Worm (Caenorhabditis elegans) whole organism, young adult: ENCODE results near the gene ugt-37.

Source experiments
- B0019.2 ChIP-seq: fragments of 200-800 bp; sonication (Bioruptor generic); conservative IDR thresholded peaks from 2 replicates; pipeline ENCODE4 v1.3.6; 2022; ENCODE audit warnings: missing genetic modification reagents, missing genetic modification characterization, missing compliant biosample characterization
- B0035.1 ChIP-seq: sonication (generic microtip); optimal IDR thresholded peaks from 2 replicates; lab custom pipeline; 2016; ENCODE audit warnings: missing genetic modification characterization, mild to moderate bottlenecking, missing compliant biosample characterization, missing genotype, missing genetic modification reagents
- B0336.3 ChIP-seq: fragments of 200-800 bp; sonication (Bioruptor generic); IDR thresholded peaks from 2 replicates; pipeline ENCODE4 v1.3.6; 2022; ENCODE audit warnings: missing genetic modification characterization, missing compliant biosample characterization
- C06A6.2 ChIP-seq: fragments of 200-800 bp; sonication (Bioruptor generic); conservative IDR thresholded peaks from 2 replicates; pipeline ENCODE4 v1.3.6; 2022; ENCODE audit warnings: missing genetic modification characterization, missing compliant biosample characterization
- C17E4.6 ChIP-seq: fragments of 200-800 bp; sonication (Bioruptor generic); IDR thresholded peaks from 2 replicates; pipeline ENCODE4 v1.3.6; 2022; ENCODE audit warnings: missing genetic modification reagents, missing genetic modification characterization, missing compliant biosample characterization
- F49E8.2 ChIP-seq: sonication (generic microtip); optimal IDR thresholded peaks from 3 replicates; lab custom pipeline; 2017; ENCODE audit warnings: missing genetic modification characterization, mild to moderate bottlenecking, missing compliant biosample characterization, antibody characterized with exemption, moderate library complexity; ENCODE audit not compliant: insufficient read depth
- K11D2.4 ChIP-seq: fragments of 200-800 bp; sonication (Bioruptor generic); IDR thresholded peaks from 2 replicates; pipeline ENCODE4 v1.3.6; 2022; ENCODE audit warnings: missing genetic modification reagents, missing genetic modification characterization, missing compliant biosample characterization
- K12H6.12 ChIP-seq: fragments of 200-800 bp; sonication (Bioruptor generic); optimal IDR thresholded peaks from 2 replicates; lab custom pipeline; 2018; ENCODE audit warnings: mild to moderate bottlenecking, missing genetic modification characterization, missing compliant biosample characterization
- T07F8.4 ChIP-seq: sonication (generic microtip); optimal IDR thresholded peaks from 2 replicates; lab custom pipeline; 2016; ENCODE audit warnings: mild to moderate bottlenecking, missing genetic modification characterization, moderate library complexity, missing compliant biosample characterization
- Y79H2A.3 ChIP-seq: fragments of 200-800 bp; sonication (Bioruptor generic); conservative IDR thresholded peaks from 2 replicates; pipeline ENCODE4 v1.3.6; 2022; ENCODE audit warnings: missing genetic modification reagents, missing genetic modification characterization, missing compliant biosample characterization
- athp-1 ChIP-seq: sonication (generic microtip); optimal IDR thresholded peaks from 2 replicates; lab custom pipeline; 2017; ENCODE audit warnings: mild to moderate bottlenecking, missing genetic modification characterization, missing compliant biosample characterization
- attf-5 ChIP-seq: fragments of 200-800 bp; sonication (Bioruptor generic); optimal IDR thresholded peaks from 2 replicates; lab custom pipeline; 2018; ENCODE audit warnings: mild to moderate bottlenecking, missing genetic modification characterization, missing compliant biosample characterization
- attf-6 ChIP-seq: fragments of 200-800 bp; sonication (Bioruptor generic); IDR thresholded peaks from 2 replicates; pipeline ENCODE4 v1.3.6; 2022; ENCODE audit warnings: missing genetic modification reagents, missing genetic modification characterization, missing compliant biosample characterization
- bed-1 ChIP-seq: fragments of 200-800 bp; sonication (Bioruptor generic); IDR thresholded peaks from 2 replicates; pipeline ENCODE4 v1.3.6; 2022; ENCODE audit warnings: missing genetic modification reagents, missing genetic modification characterization, missing compliant biosample characterization
- cebp-1 ChIP-seq, 2 experiments: fragments of 200-800 bp in 1 of 2; sonication (Bioruptor generic) in 1 of 2; sonication (generic microtip) in 1 of 2; IDR thresholded peaks in 1 of 2; optimal IDR thresholded peaks in 1 of 2; 2 replicates each; pipeline versions ENCODE4 v1.3.6 to Lab custom; 2017 to 2022; ENCODE audit warnings: missing compliant biosample characterization in 2 of 2, missing genetic modification characterization in 2 of 2, mild to moderate bottlenecking in 1 of 2, missing genetic modification reagents in 1 of 2, moderate library complexity in 1 of 2
- cebp-2 ChIP-seq: fragments of 200-800 bp; sonication (Bioruptor generic); IDR thresholded peaks from 2 replicates; pipeline ENCODE4 v1.3.6; 2022; ENCODE audit warnings: missing genetic modification characterization, missing compliant biosample characterization
- ceh-100 ChIP-seq: fragments of 200-800 bp; sonication (Bioruptor generic); IDR thresholded peaks from 2 replicates; pipeline ENCODE4 v1.3.6; 2022; ENCODE audit warnings: missing genetic modification reagents, missing genetic modification characterization, missing compliant biosample characterization
- ceh-40 ChIP-seq: fragments of 200-800 bp; sonication (Bioruptor generic); IDR thresholded peaks from 2 replicates; pipeline ENCODE4 v1.3.6; 2022; ENCODE audit warnings: missing genetic modification characterization, missing compliant biosample characterization
- ceh-58 ChIP-seq: fragments of 200-800 bp; sonication (Bioruptor generic); IDR thresholded peaks from 2 replicates; pipeline ENCODE4 v1.3.6; 2022; ENCODE audit warnings: missing genetic modification characterization, missing compliant biosample characterization
- ceh-79 ChIP-seq: sonication (generic microtip); optimal IDR thresholded peaks from 2 replicates; lab custom pipeline; 2017; ENCODE audit warnings: mild to moderate bottlenecking, missing genetic modification characterization, missing compliant biosample characterization
- ceh-91 ChIP-seq: fragments of 200-800 bp; sonication (Bioruptor generic); IDR thresholded peaks from 2 replicates; pipeline ENCODE4 v1.3.6; 2022; ENCODE audit warnings: missing genetic modification reagents, missing genetic modification characterization, missing compliant biosample characterization
- dox-1 ChIP-seq: fragments of 200-800 bp; sonication (Bioruptor generic); IDR thresholded peaks from 2 replicates; pipeline ENCODE4 v1.3.6; 2022; ENCODE audit warnings: missing genetic modification reagents, missing genetic modification characterization, missing compliant biosample characterization
- efl-1 ChIP-seq: fragments of 150-350 bp; optimal IDR thresholded peaks from 2 replicates; lab custom pipeline; 2014; ENCODE audit warnings: missing biosample characterization, missing genetic modification reagents, missing genetic modification characterization
- egl-18 ChIP-seq: fragments of 200-800 bp; sonication (Bioruptor generic); IDR thresholded peaks from 2 replicates; pipeline ENCODE4 v1.3.6; 2022; ENCODE audit warnings: missing genetic modification reagents, missing genetic modification characterization, missing compliant biosample characterization
- ekl-4 ChIP-seq: fragments of 200-800 bp; sonication (Bioruptor generic); IDR thresholded peaks from 2 replicates; pipeline ENCODE4 v1.3.6; 2022; ENCODE audit warnings: missing genetic modification reagents, missing genetic modification characterization, missing compliant biosample characterization
- him-1 ChIP-seq: sonication (generic microtip); optimal IDR thresholded peaks from 2 replicates; lab custom pipeline; 2016; ENCODE audit warnings: missing genotype, missing genetic modification reagents, missing genetic modification characterization, missing compliant biosample characterization
- hlh-12 ChIP-seq: sonication (generic microtip); optimal IDR thresholded peaks from 2 replicates; lab custom pipeline; 2016; ENCODE audit warnings: missing genetic modification characterization, missing compliant biosample characterization
- hlh-26 ChIP-seq: fragments of 200-800 bp; sonication (Bioruptor generic); conservative IDR thresholded peaks from 2 replicates; pipeline ENCODE4 v1.3.6; 2022; ENCODE audit warnings: missing genetic modification reagents, missing genetic modification characterization, missing compliant biosample characterization
- hmg-1.2 ChIP-seq: fragments of 200-800 bp; sonication (Bioruptor generic); IDR thresholded peaks from 2 replicates; pipeline ENCODE4 v1.3.6; 2022; ENCODE audit warnings: missing genetic modification reagents, missing genetic modification characterization, missing compliant biosample characterization
- hsf-1 ChIP-seq: fragments of 200-800 bp; sonication (Bioruptor generic); IDR thresholded peaks from 2 replicates; pipeline ENCODE4 v1.3.6; 2022; ENCODE audit warnings: missing genetic modification reagents, missing genetic modification characterization, missing compliant biosample characterization
- lin-26 ChIP-seq: fragments of 200-800 bp; sonication (Bioruptor generic); IDR thresholded peaks from 2 replicates; pipeline ENCODE4 v1.3.6; 2022; ENCODE audit warnings: missing genetic modification reagents, missing genetic modification characterization, missing compliant biosample characterization
- lin-35 ChIP-seq, 3 experiments: fragments of 150-350 bp in 2 of 3; sonication (generic microtip) in 1 of 3; optimal IDR thresholded peaks; 2 replicates each; lab custom pipeline; 2014 to 2018; ENCODE audit warnings: missing biosample characterization in 3 of 3, missing genetic modification characterization in 3 of 3, missing genetic modification reagents in 3 of 3
- lin-40 ChIP-seq: sonication (generic microtip); optimal IDR thresholded peaks from 2 replicates; lab custom pipeline; 2016; ENCODE audit warnings: missing genetic modification characterization, mild to moderate bottlenecking, missing compliant biosample characterization, missing genotype, missing genetic modification reagents
- madf-10 ChIP-seq: sonication (generic microtip); optimal IDR thresholded peaks from 2 replicates; lab custom pipeline; 2016; ENCODE audit warnings: mild to moderate bottlenecking, missing genetic modification characterization, missing compliant biosample characterization
- madf-6 ChIP-seq: fragments of 200-800 bp; sonication (Bioruptor generic); IDR thresholded peaks from 2 replicates; pipeline ENCODE4 v1.3.6; 2022; ENCODE audit warnings: missing genetic modification reagents, missing genetic modification characterization, missing compliant biosample characterization
- mxl-1 ChIP-seq: sonication (generic microtip); optimal IDR thresholded peaks from 2 replicates; lab custom pipeline; 2016; ENCODE audit warnings: missing genetic modification characterization, missing compliant biosample characterization
- nfya-2 ChIP-seq: fragments of 200-800 bp; sonication (Bioruptor generic); IDR thresholded peaks from 2 replicates; pipeline ENCODE4 v1.3.6; 2022; ENCODE audit warnings: missing genetic modification reagents, missing genetic modification characterization, missing compliant biosample characterization
- nhr-120 ChIP-seq: fragments of 200-800 bp; sonication (Bioruptor generic); IDR thresholded peaks from 2 replicates; pipeline ENCODE4 v1.3.6; 2022; ENCODE audit warnings: missing genetic modification characterization, missing compliant biosample characterization
- nhr-179 ChIP-seq: sonication (generic microtip); optimal IDR thresholded peaks from 2 replicates; lab custom pipeline; 2016; ENCODE audit warnings: mild to moderate bottlenecking, missing genetic modification characterization, missing compliant biosample characterization
- nhr-27 ChIP-seq: fragments of 200-800 bp; sonication (Bioruptor generic); optimal IDR thresholded peaks from 2 replicates; lab custom pipeline; 2018; ENCODE audit warnings: mild to moderate bottlenecking, missing genetic modification characterization, moderate library complexity, missing compliant biosample characterization
- nhr-80 ChIP-seq: sonication (generic microtip); optimal IDR thresholded peaks from 2 replicates; lab custom pipeline; 2016; ENCODE audit warnings: missing genetic modification characterization, missing compliant biosample characterization
- snpc-1.1 ChIP-seq: sonication (generic microtip); optimal IDR thresholded peaks from 2 replicates; lab custom pipeline; 2017; ENCODE audit warnings: missing genetic modification characterization, mild to moderate bottlenecking, missing compliant biosample characterization, antibody characterized with exemption, moderate library complexity, missing genotype, missing genetic modification reagents; ENCODE audit not compliant: insufficient read depth
- somi-1 ChIP-seq: fragments of 200-800 bp; sonication (Bioruptor generic); optimal IDR thresholded peaks from 2 replicates; lab custom pipeline; 2018; ENCODE audit warnings: mild to moderate bottlenecking, missing genetic modification characterization, missing compliant biosample characterization
- tbp1 ChIP-seq: fragments of 200-800 bp; sonication (Bioruptor generic); optimal IDR thresholded peaks from 2 replicates; lab custom pipeline; 2018; ENCODE audit warnings: mild to moderate bottlenecking, missing genetic modification characterization, missing compliant biosample characterization
- tlf-1 ChIP-seq: fragments of 200-800 bp; sonication (Bioruptor generic); optimal IDR thresholded peaks from 2 replicates; lab custom pipeline; 2018; ENCODE audit warnings: mild to moderate bottlenecking, missing genetic modification characterization, missing compliant biosample characterization
- unc-62 ChIP-seq: fragments of 150-350 bp; optimal IDR thresholded peaks from 2 replicates; lab custom pipeline; 2014; ENCODE audit warnings: missing biosample characterization, missing genetic modification reagents, missing genetic modification characterization
- xnd-1 ChIP-seq: sonication (generic microtip); optimal IDR thresholded peaks from 2 replicates; lab custom pipeline; 2016; ENCODE audit warnings: missing genotype, missing genetic modification reagents, missing genetic modification characterization, missing compliant biosample characterization
- zim-3 ChIP-seq: sonication (generic microtip); optimal IDR thresholded peaks from 2 replicates; lab custom pipeline; 2017; ENCODE audit warnings: mild to moderate bottlenecking, missing genetic modification characterization, moderate library complexity, missing compliant biosample characterization
- ztf-6 ChIP-seq: fragments of 200-800 bp; sonication (Bioruptor generic); IDR thresholded peaks from 2 replicates; pipeline ENCODE4 v1.3.6; 2022; ENCODE audit warnings: missing genetic modification reagents, missing genetic modification characterization, missing compliant biosample characterization

The ugt-37 gene

ce11 chrV:7142661-7143060 lies 2.5 kb downstream of the ugt-37 start (continued):
- TF ChIP-seq cebp-1 (GFP tag; IDR thresholded peaks at IDR 0.05; lab: Robert Waterston, UW) (no peak), cebp-1 (tag; optimal IDR thresholded peaks at IDR 0.05; lab: Kevin White, UChicago) (no peak), tlf-1 (GFP tag; lab: Kevin White, UChicago) (peak; percentile 46), hmg-1.2 (GFP tag; lab: Robert Waterston, UW) (no peak; the same call in 1 of the 2 replicates), hlh-12 (tag; lab: Kevin White, UChicago) (no peak), K12H6.12 (no peak), ceh-91 (GFP tag; lab: Robert Waterston, UW) (no peak), C06A6.2 (GFP tag; lab: Robert Waterston, UW) (no peak), egl-18 (no peak), ekl-4 (GFP tag; lab: Robert Waterston, UW) (0 out of 2 replicates have a peak, but pooled peaks have one; percentile 58), attf-5 (no peak), efl-1 (GFP tag; lab: Kevin White, UChicago) (no peak), mxl-1 (tag; lab: Kevin White, UChicago) (no peak), C17E4.6 (0 out of 2 replicates have a peak, but pooled peaks have one; percentile 47), nhr-179 (no peak), him-1 (peak; percentile 95), madf-6 (GFP tag; lab: Robert Waterston, UW) (peak; percentile 85), attf-6 (GFP tag; lab: Robert Waterston, UW) (peak; percentile 82), Y79H2A.3 (GFP tag; lab: Robert Waterston, UW) (no peak), K11D2.4 (no peak), tbp1 (GFP tag; lab: Kevin White, UChicago) (peak; percentile 76), nhr-27 (no peak), ceh-100 (GFP tag; lab: Robert Waterston, UW) (0 out of 2 replicates have a peak, but pooled peaks have one; percentile 29), B0336.3 (GFP tag; lab: Robert Waterston, UW) (no peak), unc-62 (GFP tag; lab: Kevin White, UChicago) (no peak), B0035.1 (no peak), ztf-6 (GFP tag; lab: Robert Waterston, UW) (no peak), lin-35 (GFP tag; optimal IDR thresholded peaks at IDR 0.05; lab: Kevin White, UChicago) (no peak), athp-1 (tag; lab: Kevin White, UChicago) (no peak), ceh-40 (GFP tag; lab: Robert Waterston, UW) (no peak), hlh-26 (no peak), nhr-80 (peak; percentile 14), F49E8.2 (tag; lab: Kevin White, UChicago) (peak; percentile 50), xnd-1 (tag; lab: Kevin White, UChicago) (peak; percentile 35), snpc-1.1 (tag; lab: Kevin White, UChicago) (peak; percentile 95), dox-1 (GFP tag; lab: Robert Waterston, UW) (no peak; the same call in 1 of the 2 replicates), zim-3 (tag; lab: Kevin White, UChicago) (peak; percentile 14), ceh-58 (GFP tag; lab: Robert Waterston, UW) (no peak), bed-1 (no peak), cebp-2 (GFP tag; lab: Robert Waterston, UW) (0 out of 2 replicates have a peak, but pooled peaks have one; percentile 27), B0019.2 (GFP tag; lab: Robert Waterston, UW) (0 out of 2 replicates have a peak, but pooled peaks have one; percentile 50), somi-1 (no peak), lin-26 (GFP tag; lab: Robert Waterston, UW) (peak; percentile 75), lin-40 (no peak), hsf-1 (peak; percentile 72), ceh-79 (tag; lab: Kevin White, UChicago) (no peak), T07F8.4 (no peak), madf-10 (no peak), nhr-120 (GFP tag; lab: Robert Waterston, UW) (no peak), nfya-2 (GFP tag; lab: Robert Waterston, UW) (no peak)
